Fruit fly (Drosophila melanogaster) whole organism, pupa: ENCODE data around the gene CG18094.

Experiments
- CG34367 ChIP-seq: fragments of 200-800 bp; sonication (Bioruptor generic); optimal IDR thresholded peaks from 2 replicates; lab custom pipeline; 2018; ENCODE audit warnings: missing biosample characterization, mild to moderate bottlenecking, missing genetic modification characterization
- EcR ChIP-seq: fragments of 200-800 bp; sonication (Bioruptor generic); optimal IDR thresholded peaks from 3 replicates; lab custom pipeline; 2019; ENCODE audit warnings: missing biosample characterization, missing genetic modification characterization, mild to moderate bottlenecking, moderate library complexity, missing genetic modification reagents

DNA sequence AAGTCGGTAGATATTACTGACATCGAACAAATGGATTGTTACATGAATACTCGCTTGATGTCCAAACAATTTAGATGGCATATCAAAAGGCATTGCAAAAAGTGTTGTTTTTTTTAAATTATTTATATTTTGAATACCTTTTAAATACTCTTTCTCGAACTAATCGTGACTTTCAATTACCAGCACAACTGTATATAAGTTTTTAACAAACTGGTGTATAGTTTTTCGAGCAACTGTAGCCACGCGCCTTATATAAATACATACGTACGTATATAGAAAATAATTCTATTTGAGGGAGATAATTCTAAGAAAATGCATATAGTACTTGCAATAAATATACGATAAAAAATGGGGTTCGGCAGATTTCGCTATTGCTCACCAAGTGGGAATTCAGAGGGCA, 49.8 kb upstream of the CG18094 start:
- TF ChIP-seq EcR (GFP tag; lab: Kevin White, UChicago) (no peak), CG34367 (tag; lab: Kevin White, UChicago) (no peak)
